Fruit fly (Drosophila melanogaster) whole organism, pupa: ENCODE results near the gene CG13251.

ENCODE experiments used
- CG15710 ChIP-seq: fragments of 200-800 bp; sonication (Bioruptor generic); optimal IDR thresholded peaks from 2 replicates; lab custom pipeline; 2018; ENCODE audit warnings: missing biosample characterization, mild to moderate bottlenecking, missing genetic modification characterization, moderate library complexity
- D1 ChIP-seq: fragments of 200-800 bp; sonication (Bioruptor generic); optimal IDR thresholded peaks from 2 replicates; lab custom pipeline; 2018; ENCODE audit warnings: missing biosample characterization, mild to moderate bottlenecking, missing genetic modification characterization, moderate library complexity

dm6 chr3L:20632320-20632719, 4.7 kb upstream of the CG13251 start:
- TF ChIP-seq D1, result peak; percentile 54
- TF ChIP-seq CG15710 (tag; lab: Kevin White, UChicago), result peak; percentile 80
